Fruit fly (Drosophila melanogaster): ENCODE measurements around the gene CG6628.

dm6 chr3L:10201655-10202054 lies 34.8 kb upstream of the CG6628 start, which contains the start of gene ect:
- TF ChIP-seq CG9948 (tag; optimal IDR thresholded peaks at IDR 0.05) (no peak), Ets98B (GFP tag; IDR thresholded peaks at IDR 0.05) (no peak), EcR (GFP tag; optimal IDR thresholded peaks at IDR 0.05) (no peak), CG4496 (GFP tag; IDR thresholded peaks at IDR 0.05) (peak; percentile 68; the same call in 2 of the 3 replicates), CG8159 (tag; optimal IDR thresholded peaks at IDR 0.05) (no peak), CG34367 (tag; optimal IDR thresholded peaks at IDR 0.05) (no peak), fd96Ca (GFP tag; IDR thresholded peaks at IDR 0.05) (no peak), gl (tag; optimal IDR thresholded peaks at IDR 0.05) (no peak), CG15710 (tag; optimal IDR thresholded peaks at IDR 0.05) (no peak)

All from whole organism, pupa.